Fruit fly (Drosophila melanogaster) Kc167 (cell line): ENCODE results near the gene Traf-like.

ENCODE experiments used
- h ChIP-seq: fragments of >200 bp; optimal IDR thresholded peaks from 3 replicates; lab custom pipeline; 2018; ENCODE audit warnings: missing external identifiers
- insv ChIP-seq: fragments of >200 bp; optimal IDR thresholded peaks from 3 replicates; lab custom pipeline; 2018; ENCODE audit warnings: missing external identifiers

DNA sequence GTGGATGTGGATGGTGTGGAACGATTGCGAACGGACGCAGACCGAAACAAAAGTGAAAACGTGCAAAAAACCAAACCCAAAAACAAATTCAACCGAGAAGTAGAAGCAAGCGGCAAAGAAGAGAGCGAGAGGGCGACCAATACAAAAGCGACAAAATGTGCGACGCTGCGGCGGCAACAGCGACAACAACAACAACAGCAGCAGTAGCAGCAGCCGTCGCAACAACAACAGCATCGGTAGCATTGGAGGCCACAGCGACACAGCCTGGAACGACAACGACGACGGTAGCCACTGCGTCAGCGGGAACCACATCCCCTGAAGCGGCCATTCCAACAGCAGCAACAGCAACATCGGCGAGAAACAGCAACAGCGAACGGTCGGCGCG lies 8.3 kb downstream of the Traf-like start:
- no peak for TF ChIP-seq insv (lab: Kevin White, UChicago)
- no peak for TF ChIP-seq h (lab: Kevin White, UChicago)
